Worm (Caenorhabditis elegans) whole organism, L4 larva: ENCODE results near the gene ced-13.

ENCODE experiments used
- Y105C5A.15 ChIP-seq: fragments of 200-800 bp; sonication (Bioruptor generic); IDR thresholded peaks from 2 replicates; pipeline ENCODE4 v1.3.6; 2022; ENCODE audit warnings: missing genetic modification characterization, missing compliant biosample characterization
- mdl-1 ChIP-seq, 2 experiments: fragments of 150-350 bp in 1 of 2; sonication (generic microtip) in 1 of 2; optimal IDR thresholded peaks; 2 replicates each; lab custom pipeline; 2014 to 2017; ENCODE audit warnings: missing biosample characterization in 2 of 2, missing genetic modification characterization in 2 of 2
- mep-1 ChIP-seq: fragments of 150-350 bp; sonication (generic microtip); optimal IDR thresholded peaks from 3 replicates; lab custom pipeline; 2014; ENCODE audit warnings: missing biosample characterization, missing genetic modification characterization
- saeg-2 ChIP-seq: fragments of 200-800 bp; sonication (Bioruptor generic); IDR thresholded peaks from 2 replicates; pipeline ENCODE4 v1.3.6; 2022; ENCODE audit warnings: missing genetic modification reagents, missing genetic modification characterization, missing compliant biosample characterization
- ztf-11 ChIP-seq: fragments of 150-350 bp; optimal IDR thresholded peaks from 2 replicates; lab custom pipeline; 2014; ENCODE audit warnings: missing biosample characterization, missing genetic modification characterization

ce11 chrX:8297333-8297732 is 2.1 kb downstream of the ced-13 start:
- TF ChIP-seq mep-1 (tag; lab: Kevin White, UChicago), result no peak
- TF ChIP-seq Y105C5A.15 (GFP tag; lab: Robert Waterston, UW), result no peak
- no peak for TF ChIP-seq saeg-2 (GFP tag; lab: Robert Waterston, UW)
- TF ChIP-seq mdl-1 (tag; optimal IDR thresholded peaks at IDR 0.05; lab: Kevin White, UChicago), result no peak
- no peak for TF ChIP-seq ztf-11
